Fruit fly (Drosophila melanogaster) whole organism: ENCODE data around the gene sob.

ENCODE experiments used
- CG8478 ChIP-seq: fragments of >200 bp; optimal IDR thresholded peaks from 2 replicates; lab custom pipeline; 2018; ENCODE audit warnings: inconsistent platforms
- Dll ChIP-seq: fragments of >200 bp; optimal IDR thresholded peaks from 2 replicates; lab custom pipeline; 2017
- EcR ChIP-seq, 2 experiments: fragments of >200 bp; optimal IDR thresholded peaks; 2 replicates each; lab custom pipeline; 2017; ENCODE audit warnings: missing biosample characterization in 2 of 2, missing genetic modification characterization in 2 of 2, missing genetic modification reagents in 2 of 2
- pan ChIP-seq: fragments of >200 bp; optimal IDR thresholded peaks from 2 replicates; lab custom pipeline; 2017
- psq ChIP-seq: fragments of >200 bp; optimal IDR thresholded peaks from 2 replicates; lab custom pipeline; 2017
- usp ChIP-seq: fragments of >200 bp; optimal IDR thresholded peaks from 2 replicates; lab custom pipeline; 2017; ENCODE audit warnings: missing biosample characterization, missing genetic modification characterization, mixed read lengths

sob gene

dm6 chr2L:3584296-3584671 lies 3.7 kb upstream of the sob start:
- TF ChIP-seq EcR (GFP tag; optimal IDR thresholded peaks at IDR 0.05; lab: Kevin White, UChicago) (no peak), psq (lab: Kevin White, UChicago) (no peak), Dll (lab: Kevin White, UChicago) (no peak), CG8478 (no peak), usp (GFP tag; lab: Kevin White, UChicago) (no peak), pan (lab: Kevin White, UChicago) (no peak)

- no peak for TF ChIP-seq usp (GFP tag; lab: Kevin White, UChicago)
- no peak for TF ChIP-seq EcR (GFP tag; optimal IDR thresholded peaks at IDR 0.05; lab: Kevin White, UChicago)
- TF ChIP-seq CG8478: no peak
These were observed 3.1 kb upstream of the sob start for dm6 chr2L:3583405-3584295.

DNA sequence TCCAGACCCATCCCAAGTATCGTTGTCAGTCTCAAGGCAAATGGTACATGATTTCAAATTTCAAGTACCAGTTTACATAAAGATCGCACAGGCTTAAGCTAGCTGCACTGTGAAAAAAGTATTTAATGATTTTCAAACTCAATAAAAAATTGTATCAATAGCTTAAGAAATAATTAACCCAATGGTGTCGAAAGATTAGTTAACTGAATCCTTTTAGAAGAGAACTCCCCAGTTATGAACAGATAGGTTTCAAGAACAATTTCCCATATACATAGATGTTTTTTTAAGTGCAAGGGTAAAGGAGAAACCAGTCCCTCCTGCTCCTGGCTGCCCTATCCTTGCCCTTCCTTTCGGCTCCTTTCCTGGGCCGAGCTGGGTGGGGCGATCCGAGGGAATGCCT lies 2.1 kb upstream of the sob start:
- TF ChIP-seq psq (lab: Kevin White, UChicago) (no peak), Dll (lab: Kevin White, UChicago) (no peak), usp (GFP tag; lab: Kevin White, UChicago) (no peak), EcR (GFP tag; optimal IDR thresholded peaks at IDR 0.05; lab: Kevin White, UChicago) (no peak), CG8478 (no peak), pan (lab: Kevin White, UChicago) (no peak)

dm6 chr2L:3576520-3576919 lies 4.0 kb downstream of the sob start:
- TF ChIP-seq Dll (lab: Kevin White, UChicago) (no peak), EcR (GFP tag; optimal IDR thresholded peaks at IDR 0.05; lab: Kevin White, UChicago) (no peak), CG8478 (no peak), psq (lab: Kevin White, UChicago) (no peak), usp (GFP tag; lab: Kevin White, UChicago) (no peak), pan (lab: Kevin White, UChicago) (no peak)

dm6 chr2L:3575679-3576442 lies 4.7 kb downstream of the sob start, which contains the start of gene CG43815:
Gene CG43815 (plus strand): TSS chr2L:3576210.
- TF ChIP-seq usp (GFP tag; lab: Kevin White, UChicago) (no peak), pan (lab: Kevin White, UChicago) (no peak), EcR (GFP tag; optimal IDR thresholded peaks at IDR 0.05; lab: Kevin White, UChicago) (no peak), Dll (lab: Kevin White, UChicago) (no peak), CG8478 (no peak), psq (lab: Kevin White, UChicago) (no peak)

DNA sequence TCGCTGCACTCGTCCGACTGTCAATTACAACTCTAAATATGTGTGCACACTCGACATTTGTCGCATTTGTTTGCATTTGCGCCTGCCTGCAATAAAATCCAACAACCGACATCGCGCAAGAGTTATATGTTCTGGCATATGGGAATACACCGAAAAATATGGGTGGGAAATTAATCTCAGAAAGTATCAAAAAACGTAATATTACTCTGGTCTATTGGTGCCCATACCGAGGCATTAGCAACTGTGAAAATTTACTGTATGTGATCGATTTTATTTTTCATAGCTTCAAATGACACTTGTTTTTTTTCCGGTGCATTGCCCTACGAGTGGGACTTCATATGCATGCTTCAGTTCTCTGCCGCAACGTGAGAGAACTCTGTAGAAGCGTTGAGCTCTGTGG lies 6.7 kb downstream of the sob start:
- TF ChIP-seq usp (GFP tag; lab: Kevin White, UChicago) (no peak), pan (lab: Kevin White, UChicago) (no peak), Dll (lab: Kevin White, UChicago) (no peak), CG8478 (no peak), EcR (GFP tag; optimal IDR thresholded peaks at IDR 0.05; lab: Kevin White, UChicago) (no peak), psq (lab: Kevin White, UChicago) (no peak)

dm6 chr2L:3573172-3573755 lies 7.3 kb downstream of the sob start:
- no peak for TF ChIP-seq pan (lab: Kevin White, UChicago)
- TF ChIP-seq CG8478: no peak
- TF ChIP-seq Dll (lab: Kevin White, UChicago): no peak
- no peak for TF ChIP-seq EcR (GFP tag; optimal IDR thresholded peaks at IDR 0.05; lab: Kevin White, UChicago)
- no peak for TF ChIP-seq usp (GFP tag; lab: Kevin White, UChicago)
- no peak for TF ChIP-seq psq (lab: Kevin White, UChicago)

DNA sequence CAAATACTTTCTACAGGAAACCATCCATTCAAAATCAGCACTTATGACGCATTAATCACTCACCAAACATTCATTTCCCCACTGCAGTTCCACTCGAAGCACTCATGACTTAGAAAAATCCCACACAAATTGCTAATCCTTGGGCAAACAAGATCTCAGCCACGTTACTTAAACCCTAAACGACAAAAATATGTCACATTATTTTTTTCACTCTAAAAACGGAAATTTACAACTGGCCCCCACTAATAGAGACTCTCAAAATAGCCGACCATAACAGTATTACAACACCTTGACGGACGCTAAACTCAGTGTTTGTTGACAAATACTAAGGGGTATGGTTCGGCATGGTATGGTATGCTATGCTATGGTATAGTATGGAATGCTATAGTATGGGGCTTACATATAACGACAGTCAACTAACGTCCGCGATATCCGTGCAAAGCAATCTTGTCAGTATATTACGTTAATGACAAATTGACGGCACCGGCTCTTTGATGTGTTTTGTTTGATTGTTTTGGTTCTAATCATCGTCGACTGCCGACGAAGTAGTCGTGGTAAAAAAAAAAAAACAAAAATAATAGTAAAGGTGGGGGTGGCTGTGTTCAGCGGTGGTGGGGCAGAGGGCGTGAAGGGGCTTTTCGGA lies 7.9 kb downstream of the sob start:
- TF ChIP-seq EcR (GFP tag; optimal IDR thresholded peaks at IDR 0.05; lab: Kevin White, UChicago) (no peak), pan (lab: Kevin White, UChicago) (no peak), Dll (lab: Kevin White, UChicago) (no peak), psq (lab: Kevin White, UChicago) (no peak), CG8478 (no peak), usp (GFP tag; lab: Kevin White, UChicago) (no peak)

- TF ChIP-seq Dll (lab: Kevin White, UChicago) (no peak), CG8478 (no peak), usp (GFP tag; lab: Kevin White, UChicago) (no peak), pan (lab: Kevin White, UChicago) (no peak), psq (lab: Kevin White, UChicago) (no peak), EcR (GFP tag; optimal IDR thresholded peaks at IDR 0.05; lab: Kevin White, UChicago) (no peak)
These were observed 9.1 kb downstream of the sob start for dm6 chr2L:3571457-3571856.

- TF ChIP-seq EcR (GFP tag; optimal IDR thresholded peaks at IDR 0.05; lab: Kevin White, UChicago) (no peak), pan (lab: Kevin White, UChicago) (no peak), CG8478 (no peak), psq (lab: Kevin White, UChicago) (no peak), Dll (lab: Kevin White, UChicago) (no peak)
These were observed 10.0 kb downstream of the sob start for dm6 chr2L:3570566-3570965.

DNA sequence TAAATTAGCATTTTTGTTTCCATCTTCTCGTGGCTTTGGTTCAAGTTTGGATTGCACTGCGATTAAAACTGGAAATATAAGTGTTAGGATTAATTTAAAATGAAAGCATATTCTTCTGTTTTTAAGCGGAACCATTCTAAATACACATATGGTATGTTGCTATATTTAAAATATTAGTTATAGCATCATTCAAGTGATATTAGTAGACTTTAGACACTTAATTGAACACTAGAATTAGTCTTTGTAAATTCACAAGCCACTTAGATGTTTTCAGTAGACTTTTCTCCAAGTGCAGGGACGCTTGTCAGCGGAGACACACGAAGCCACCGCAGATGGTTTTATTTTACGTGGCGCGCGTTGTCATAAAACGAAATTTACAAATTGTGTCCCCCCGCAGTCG lies 10.7 kb downstream of the sob start:
- TF ChIP-seq EcR (GFP tag; optimal IDR thresholded peaks at IDR 0.05; lab: Kevin White, UChicago): no peak
- TF ChIP-seq CG8478: no peak
- TF ChIP-seq Dll (lab: Kevin White, UChicago): no peak
- no peak for TF ChIP-seq usp (GFP tag; lab: Kevin White, UChicago)
- no peak for TF ChIP-seq psq (lab: Kevin White, UChicago)
- TF ChIP-seq pan (lab: Kevin White, UChicago): no peak
